Worm (Caenorhabditis elegans) whole organism, young adult: ENCODE results near the gene cnc-2.

Experiments used
- T26A5.8 ChIP-seq: sonication (generic microtip); optimal IDR thresholded peaks from 2 replicates; lab custom pipeline; 2016; ENCODE audit warnings: missing genetic modification characterization, missing compliant biosample characterization
- akir-1 ChIP-seq: fragments of 200-800 bp; sonication (Bioruptor generic); optimal IDR thresholded peaks from 2 replicates; lab custom pipeline; 2018; ENCODE audit warnings: mild to moderate bottlenecking, missing genetic modification characterization, moderate library complexity, missing compliant biosample characterization
- ama-1 ChIP-seq, 3 experiments: fragments of 150-350 bp in 1 of 3; sonication (generic microtip) in 2 of 3; optimal IDR thresholded peaks; 2 replicates each; lab custom pipeline; 2014 to 2018; ENCODE audit warnings: missing biosample characterization in 2 of 3, missing genetic modification characterization in 2 of 3, missing genetic modification reagents in 2 of 3
- aptf-2 ChIP-seq: fragments of 200-800 bp; sonication (Bioruptor generic); conservative IDR thresholded peaks from 2 replicates; pipeline ENCODE4 v1.3.6; 2022; ENCODE audit warnings: missing genetic modification reagents, missing genetic modification characterization, missing compliant biosample characterization
- athp-1 ChIP-seq: sonication (generic microtip); optimal IDR thresholded peaks from 2 replicates; lab custom pipeline; 2017; ENCODE audit warnings: mild to moderate bottlenecking, missing genetic modification characterization, missing compliant biosample characterization
- die-1 ChIP-seq: sonication (generic microtip); optimal IDR thresholded peaks from 2 replicates; lab custom pipeline; 2016; ENCODE audit warnings: missing genotype, mild to moderate bottlenecking, missing genetic modification characterization, missing compliant biosample characterization
- egl-18 ChIP-seq: fragments of 200-800 bp; sonication (Bioruptor generic); IDR thresholded peaks from 2 replicates; pipeline ENCODE4 v1.3.6; 2022; ENCODE audit warnings: missing genetic modification reagents, missing genetic modification characterization, missing compliant biosample characterization
- hlh-12 ChIP-seq: sonication (generic microtip); optimal IDR thresholded peaks from 2 replicates; lab custom pipeline; 2016; ENCODE audit warnings: missing genetic modification characterization, missing compliant biosample characterization
- madf-3 ChIP-seq: fragments of 200-800 bp; sonication (Bioruptor generic); IDR thresholded peaks from 2 replicates; pipeline ENCODE4 v1.3.6; 2022; ENCODE audit warnings: missing genetic modification reagents, missing genetic modification characterization, missing compliant biosample characterization
- mel-28 ChIP-seq: sonication (generic microtip); optimal IDR thresholded peaks from 2 replicates; lab custom pipeline; 2016; ENCODE audit warnings: borderline replicate concordance, mild to moderate bottlenecking, missing genetic modification characterization, missing compliant biosample characterization
- sptf-2 ChIP-seq: fragments of 200-800 bp; sonication (Bioruptor generic); optimal IDR thresholded peaks from 2 replicates; lab custom pipeline; 2018; ENCODE audit warnings: mild to moderate bottlenecking, missing genetic modification characterization, missing compliant biosample characterization
- tbx-9 ChIP-seq: sonication (generic microtip); optimal IDR thresholded peaks from 2 replicates; lab custom pipeline; 2016; ENCODE audit warnings: borderline replicate concordance, missing genetic modification characterization, inconsistent platforms, missing compliant biosample characterization

- TF ChIP-seq egl-18 (GFP tag; lab: Robert Waterston, UW) (no peak), akir-1 (GFP tag; lab: Kevin White, UChicago) (no peak), madf-3 (no peak), ama-1 (optimal IDR thresholded peaks at IDR 0.05; lab: Kevin White, UChicago) (no peak), ama-1 (GFP tag; optimal IDR thresholded peaks at IDR 0.05; lab: Kevin White, UChicago) (no peak), athp-1 (tag; lab: Kevin White, UChicago) (no peak), T26A5.8 (tag; lab: Kevin White, UChicago) (no peak), tbx-9 (tag; lab: Kevin White, UChicago) (no peak), die-1 (tag; lab: Kevin White, UChicago) (no peak), hlh-12 (tag; lab: Kevin White, UChicago) (no peak), aptf-2 (no peak), sptf-2 (GFP tag; lab: Kevin White, UChicago) (no peak), mel-28 (tag; lab: Kevin White, UChicago) (no peak)
Measured at ce11 chrV:1471078-1471969, 21.3 kb upstream of the cnc-2 start.
